Worm (Caenorhabditis elegans) whole organism, L4 larva: ENCODE measurements around the gene sel-12.

Experiments
- F10B5.3 ChIP-seq: sonication (generic microtip); optimal IDR thresholded peaks from 2 replicates; lab custom pipeline; 2016; ENCODE audit warnings: mild to moderate bottlenecking, missing genetic modification characterization, missing compliant biosample characterization
- F37D6.2 ChIP-seq: sonication (generic microtip); optimal IDR thresholded peaks from 2 replicates; lab custom pipeline; 2016; ENCODE audit warnings: mild to moderate bottlenecking, missing genetic modification characterization, missing compliant biosample characterization
- T20F7.1 ChIP-seq: fragments of 200-800 bp; sonication (Bioruptor generic); optimal IDR thresholded peaks from 2 replicates; lab custom pipeline; 2018; ENCODE audit warnings: mild to moderate bottlenecking, missing genetic modification characterization, missing compliant biosample characterization
- T26A8.4 ChIP-seq: fragments of 200-800 bp; sonication (Bioruptor generic); IDR thresholded peaks from 2 replicates; pipeline ENCODE4 v1.3.6; 2022; ENCODE audit warnings: missing genetic modification characterization, missing compliant biosample characterization
- Y48G9A.11 ChIP-seq: fragments of 200-800 bp; sonication (Bioruptor generic); IDR thresholded peaks from 2 replicates; pipeline ENCODE4 v1.3.6; 2022; ENCODE audit warnings: missing genetic modification reagents, missing genetic modification characterization, missing compliant biosample characterization
- ZK546.5 ChIP-seq, 2 experiments: sonication (generic microtip); optimal IDR thresholded peaks; 2 replicates each; lab custom pipeline; 2017; ENCODE audit warnings: missing biosample characterization in 2 of 2, missing genetic modification characterization in 2 of 2
- aha-1 ChIP-seq: fragments of 150-350 bp; peaks from one replicate; lab custom pipeline; 2014; ENCODE audit warnings: missing biosample characterization, missing genetic modification characterization
- aly-2 ChIP-seq: sonication (generic microtip); optimal IDR thresholded peaks from 2 replicates; lab custom pipeline; 2018; ENCODE audit warnings: missing biosample characterization, missing genetic modification characterization
- ceh-28 ChIP-seq: fragments of 150-350 bp; optimal IDR thresholded peaks from 2 replicates; lab custom pipeline; 2014; ENCODE audit warnings: missing biosample characterization, missing genetic modification reagents, missing genetic modification characterization
- ceh-44 ChIP-seq: fragments of 200-800 bp; sonication (Bioruptor generic); IDR thresholded peaks from 2 replicates; pipeline ENCODE4 v1.3.6; 2022; ENCODE audit warnings: missing genetic modification reagents, missing genetic modification characterization, missing compliant biosample characterization
- ceh-82 ChIP-seq: sonication (generic microtip); optimal IDR thresholded peaks from 2 replicates; lab custom pipeline; 2017; ENCODE audit warnings: missing biosample characterization, missing genetic modification characterization
- ces-1 ChIP-seq: fragments of 150-350 bp; sonication (generic microtip); optimal IDR thresholded peaks from 4 replicates; lab custom pipeline; 2014; ENCODE audit warnings: missing biosample characterization, missing genetic modification reagents, missing genetic modification characterization
- cey-2 ChIP-seq: sonication (generic microtip); optimal IDR thresholded peaks from 3 replicates; lab custom pipeline; 2017; ENCODE audit warnings: missing genetic modification characterization, mild to moderate bottlenecking, missing compliant biosample characterization, antibody characterized with exemption, borderline replicate concordance; ENCODE audit not compliant: insufficient read depth
- ctbp-1 ChIP-seq: fragments of 200-800 bp; sonication (Bioruptor generic); IDR thresholded peaks from 2 replicates; pipeline ENCODE4 v1.3.6; 2022; ENCODE audit warnings: missing genetic modification reagents, missing genetic modification characterization, missing compliant biosample characterization
- dmd-6 ChIP-seq: fragments of 200-800 bp; sonication (Bioruptor generic); IDR thresholded peaks from 2 replicates; pipeline ENCODE4 v1.3.6; 2022; ENCODE audit warnings: missing genetic modification reagents, missing genetic modification characterization, missing compliant biosample characterization
- dpl-1 ChIP-seq: fragments of 150-350 bp; optimal IDR thresholded peaks from 2 replicates; lab custom pipeline; 2014; ENCODE audit warnings: missing biosample characterization, missing genetic modification reagents, missing genetic modification characterization
- duxl-1 ChIP-seq: sonication (generic microtip); optimal IDR thresholded peaks from 2 replicates; lab custom pipeline; 2016; ENCODE audit warnings: mild to moderate bottlenecking, missing genetic modification characterization, moderate library complexity, missing compliant biosample characterization; ENCODE audit not compliant: poor library complexity
- egl-43 ChIP-seq: fragments of 200-800 bp; sonication (Bioruptor generic); IDR thresholded peaks from 2 replicates; pipeline ENCODE4 v1.3.6; 2022; ENCODE audit warnings: missing genetic modification reagents, missing genetic modification characterization, missing compliant biosample characterization
- hif-1 ChIP-seq, 2 experiments: sonication (generic microtip); optimal IDR thresholded peaks; 2 replicates each; lab custom pipeline; 2016 to 2017; ENCODE audit warnings: missing compliant biosample characterization in 2 of 2, missing genetic modification characterization in 2 of 2, missing genetic modification reagents in 2 of 2, missing genotype in 2 of 2, mild to moderate bottlenecking in 1 of 2
- hlh-11 ChIP-seq: fragments of 200-800 bp; sonication (Bioruptor generic); optimal IDR thresholded peaks from 2 replicates; lab custom pipeline; 2018; ENCODE audit warnings: mild to moderate bottlenecking, missing genetic modification characterization, missing compliant biosample characterization
- hmg-1.1 ChIP-seq: fragments of 200-800 bp; sonication (Bioruptor generic); IDR thresholded peaks from 2 replicates; pipeline ENCODE4 v1.3.6; 2022; ENCODE audit warnings: missing genetic modification reagents, missing genetic modification characterization, missing compliant biosample characterization
- jun-1 ChIP-seq: fragments of 150-350 bp; optimal IDR thresholded peaks from 2 replicates; lab custom pipeline; 2014; ENCODE audit warnings: missing biosample characterization, missing genetic modification reagents, missing genetic modification characterization
- lin-1 ChIP-seq: fragments of 200-800 bp; sonication (Bioruptor generic); IDR thresholded peaks from 2 replicates; pipeline ENCODE4 v1.3.6; 2022; ENCODE audit warnings: missing genetic modification reagents, missing genetic modification characterization, missing compliant biosample characterization
- lin-29 ChIP-seq: fragments of 200-800 bp; sonication (Bioruptor generic); IDR thresholded peaks from 2 replicates; pipeline ENCODE4 v1.3.6; 2022; ENCODE audit warnings: missing genetic modification reagents, missing genetic modification characterization, missing compliant biosample characterization
- lin-38 ChIP-seq: fragments of 200-800 bp; sonication (Bioruptor generic); IDR thresholded peaks from 2 replicates; pipeline ENCODE4 v1.3.6; 2022; ENCODE audit warnings: missing genetic modification reagents, missing genetic modification characterization, missing compliant biosample characterization
- mdl-1 ChIP-seq, 2 experiments: fragments of 150-350 bp in 1 of 2; sonication (generic microtip) in 1 of 2; optimal IDR thresholded peaks; 2 replicates each; lab custom pipeline; 2014 to 2017; ENCODE audit warnings: missing biosample characterization in 2 of 2, missing genetic modification characterization in 2 of 2
- mxl-2 ChIP-seq: fragments of 200-800 bp; sonication (Bioruptor generic); conservative IDR thresholded peaks from 2 replicates; pipeline ENCODE4 v1.3.6; 2022; ENCODE audit warnings: missing genetic modification reagents, missing genetic modification characterization, missing compliant biosample characterization
- nhr-10 ChIP-seq: fragments of 150-350 bp; optimal IDR thresholded peaks from 2 replicates; lab custom pipeline; 2014; ENCODE audit warnings: missing biosample characterization, missing genetic modification characterization
- nhr-237 ChIP-seq: sonication (generic microtip); optimal IDR thresholded peaks from 2 replicates; lab custom pipeline; 2017; ENCODE audit warnings: missing biosample characterization, missing genetic modification characterization
- nhr-25 ChIP-seq: sonication (generic microtip); optimal IDR thresholded peaks from 2 replicates; lab custom pipeline; 2017; ENCODE audit warnings: missing genetic modification characterization, mild to moderate bottlenecking, missing compliant biosample characterization, antibody characterized with exemption, moderate library complexity, borderline replicate concordance; ENCODE audit not compliant: insufficient read depth
- nhr-41 ChIP-seq: fragments of 200-800 bp; sonication (Bioruptor generic); IDR thresholded peaks from 2 replicates; pipeline ENCODE4 v1.3.6; 2022; ENCODE audit warnings: missing genetic modification reagents, missing genetic modification characterization, missing compliant biosample characterization
- nhr-42 ChIP-seq: fragments of 200-800 bp; sonication (Bioruptor generic); IDR thresholded peaks from 2 replicates; pipeline ENCODE4 v1.3.6; 2022; ENCODE audit warnings: missing genetic modification characterization, missing compliant biosample characterization
- nhr-48 ChIP-seq: sonication (generic microtip); optimal IDR thresholded peaks from 2 replicates; lab custom pipeline; 2016; ENCODE audit warnings: mild to moderate bottlenecking, missing genetic modification characterization, missing compliant biosample characterization
- nhr-6 ChIP-seq: fragments of 150-350 bp; optimal IDR thresholded peaks from 2 replicates; lab custom pipeline; 2014; ENCODE audit warnings: missing biosample characterization, missing genetic modification characterization
- php-3 ChIP-seq: fragments of 200-800 bp; sonication (Bioruptor generic); IDR thresholded peaks from 2 replicates; pipeline ENCODE4 v1.3.6; 2022; ENCODE audit warnings: missing genetic modification reagents, missing genetic modification characterization, missing compliant biosample characterization
- pqm-1 ChIP-seq: sonication (generic microtip); optimal IDR thresholded peaks from 2 replicates; lab custom pipeline; 2017; ENCODE audit warnings: missing biosample characterization, missing genetic modification characterization
- rbr-2 ChIP-seq: sonication (generic microtip); optimal IDR thresholded peaks from 2 replicates; lab custom pipeline; 2016; ENCODE audit warnings: missing genotype, missing genetic modification characterization, missing compliant biosample characterization
- set-16 ChIP-seq: fragments of 200-800 bp; sonication (Bioruptor generic); IDR thresholded peaks from 2 replicates; pipeline ENCODE4 v1.3.6; 2022; ENCODE audit warnings: missing genetic modification reagents, missing genetic modification characterization, missing compliant biosample characterization
- tag-97 ChIP-seq: fragments of 200-800 bp; sonication (Bioruptor generic); IDR thresholded peaks from 2 replicates; pipeline ENCODE4 v1.3.6; 2022; ENCODE audit warnings: missing genetic modification characterization, missing compliant biosample characterization
- tra-1 ChIP-seq: fragments of 200-800 bp; sonication (Bioruptor generic); IDR thresholded peaks from 2 replicates; pipeline ENCODE4 v1.3.6; 2022; ENCODE audit warnings: missing genetic modification reagents, missing genetic modification characterization, missing compliant biosample characterization
- unc-130 ChIP-seq: sonication (generic microtip); optimal IDR thresholded peaks from 2 replicates; lab custom pipeline; 2016; ENCODE audit warnings: missing genetic modification reagents, missing genetic modification characterization, missing compliant biosample characterization
- unc-62 ChIP-seq, 3 experiments: fragments of 150-350 bp in 1 of 3; sonication (generic microtip); optimal IDR thresholded peaks in 2 of 3; peaks in 1 of 3; 1 replicate in 1 of 3; 2 replicates in 2 of 3; lab custom pipeline; 2014 to 2017; ENCODE audit warnings: missing biosample characterization in 3 of 3, missing genetic modification characterization in 3 of 3, missing genetic modification reagents in 3 of 3, missing genotype in 1 of 3
- zag-1 ChIP-seq: fragments of 150-350 bp; optimal IDR thresholded peaks from 2 replicates; lab custom pipeline; 2014; ENCODE audit warnings: missing biosample characterization, missing genetic modification characterization
- zfp-2 ChIP-seq: sonication (generic microtip); optimal IDR thresholded peaks from 2 replicates; lab custom pipeline; 2016; ENCODE audit warnings: mild to moderate bottlenecking, missing genetic modification characterization, missing compliant biosample characterization
- zip-11 ChIP-seq: fragments of 200-800 bp; sonication (Bioruptor generic); IDR thresholded peaks from 2 replicates; pipeline ENCODE4 v1.3.6; 2022; ENCODE audit warnings: missing genetic modification characterization, missing compliant biosample characterization

sel-12 gene

DNA sequence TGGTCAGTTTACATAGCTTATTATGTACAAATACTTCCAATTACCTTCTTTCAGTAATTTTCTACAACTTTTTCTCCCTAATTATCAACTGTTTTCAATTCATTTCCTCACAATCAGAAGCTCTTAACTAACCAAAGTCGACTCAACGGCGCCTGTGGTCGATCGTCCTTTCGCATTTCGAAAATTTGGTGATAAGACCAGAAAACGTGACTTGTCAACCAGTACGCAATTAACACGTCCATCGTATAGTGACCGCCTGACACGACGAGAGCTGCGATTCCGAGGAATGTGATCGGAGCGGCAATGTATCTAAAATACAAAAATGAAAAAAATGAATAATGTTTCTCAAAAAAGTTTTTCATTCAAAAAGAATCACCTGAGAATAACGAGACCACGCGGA, 30.0 kb downstream of the sel-12 start (continued):
- no peak for TF ChIP-seq nhr-10 (tag; lab: Kevin White, UChicago)
- TF ChIP-seq nhr-48 (tag; lab: Kevin White, UChicago) = no peak
- TF ChIP-seq cey-2 (tag; lab: Kevin White, UChicago) = no peak
- no peak for TF ChIP-seq nhr-6 (tag; lab: Kevin White, UChicago)
- no peak for TF ChIP-seq mxl-2 (GFP tag; lab: Robert Waterston, UW)
- no peak for TF ChIP-seq unc-130
- peak; percentile 43 for TF ChIP-seq pqm-1 (tag; lab: Kevin White, UChicago)
- no peak for TF ChIP-seq aly-2 (tag; lab: Kevin White, UChicago)
- TF ChIP-seq mdl-1 (tag; optimal IDR thresholded peaks at IDR 0.05; lab: Kevin White, UChicago) = no peak
- no peak for TF ChIP-seq ctbp-1 (GFP tag; lab: Robert Waterston, UW)
- TF ChIP-seq ceh-44 (GFP tag; lab: Robert Waterston, UW) = no peak
- TF ChIP-seq tra-1 (GFP tag; lab: Robert Waterston, UW) = peak; percentile 61
- TF ChIP-seq rbr-2 (tag; lab: Kevin White, UChicago) = no peak
- TF ChIP-seq lin-1 (GFP tag; lab: Robert Waterston, UW) = no peak
- peak; percentile 49; the same call in 1 of the 2 replicates for TF ChIP-seq php-3 (GFP tag; lab: Robert Waterston, UW)
- TF ChIP-seq lin-29 (GFP tag; lab: Robert Waterston, UW) = no peak
- TF ChIP-seq nhr-42 (GFP tag; lab: Robert Waterston, UW) = 0 out of 2 replicates have a peak, but pooled peaks have one; percentile 29
- TF ChIP-seq F37D6.2 (tag; lab: Kevin White, UChicago) = no peak
- TF ChIP-seq lin-38 (GFP tag; lab: Robert Waterston, UW) = no peak
- peak; percentile 76 for TF ChIP-seq dmd-6 (GFP tag; lab: Robert Waterston, UW)
- no peak for TF ChIP-seq zag-1 (tag; lab: Kevin White, UChicago)
- no peak for TF ChIP-seq zfp-2 (tag; lab: Kevin White, UChicago)
- TF ChIP-seq tag-97 = no peak
- no peak for TF ChIP-seq jun-1 (tag; lab: Kevin White, UChicago)

DNA sequence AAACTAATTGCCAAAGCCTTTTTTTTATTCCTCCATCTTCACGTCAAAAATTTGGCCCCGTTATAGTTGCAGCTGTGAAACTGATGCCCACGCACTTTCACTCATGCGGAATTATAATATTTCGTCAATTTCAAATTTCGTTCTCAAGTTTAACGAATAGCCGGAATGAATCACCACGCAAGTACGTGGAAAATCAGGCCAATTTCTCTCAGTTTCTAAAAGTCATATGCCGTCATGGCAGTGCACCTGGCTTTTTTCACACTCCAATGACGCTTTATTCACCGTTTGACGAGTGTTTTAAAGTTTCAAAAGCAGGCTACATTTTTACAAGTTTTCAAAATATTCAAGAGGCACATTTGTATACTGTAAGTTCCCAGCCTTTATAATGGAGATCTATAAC, 32.2 kb downstream of the sel-12 start:
- TF ChIP-seq hlh-11 (tag; lab: Kevin White, UChicago) (no peak), aha-1 (tag; lab: Kevin White, UChicago) (peak; percentile 3), unc-62 (GFP tag; optimal IDR thresholded peaks at IDR 0.05 in 1 of 2; lab: Kevin White, UChicago) (peak in 1 of 2 experiments; percentile 62), unc-62 (tag; optimal IDR thresholded peaks at IDR 0.05; lab: Kevin White, UChicago) (no peak), ces-1 (GFP tag; lab: Kevin White, UChicago) (no peak)

DNA sequence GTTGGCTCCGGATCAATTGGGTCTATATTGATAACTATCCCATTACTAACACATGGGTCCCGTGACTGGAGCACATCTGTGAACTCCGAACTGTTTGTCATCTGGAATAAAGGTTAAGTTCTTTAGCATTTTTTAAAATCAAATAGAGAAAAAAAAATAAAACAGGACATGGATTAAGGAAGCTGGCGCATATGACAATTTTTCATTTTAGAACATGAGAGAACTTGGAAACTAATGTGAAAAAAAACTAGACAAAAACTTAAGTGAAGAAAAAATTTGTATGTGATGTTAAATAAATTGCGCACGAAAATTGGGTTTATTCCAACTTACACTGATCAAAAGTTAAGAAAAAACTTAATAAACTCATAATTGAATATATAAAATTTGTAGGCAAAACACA, 33.1 kb downstream of the sel-12 start, which contains the start of gene sms-2:
Gene sms-2, minus strand, starts transcription at position 101 of the 400 bp plus-strand sequence.
- TF ChIP-seq lin-1 (GFP tag; lab: Robert Waterston, UW) = no peak

DNA sequence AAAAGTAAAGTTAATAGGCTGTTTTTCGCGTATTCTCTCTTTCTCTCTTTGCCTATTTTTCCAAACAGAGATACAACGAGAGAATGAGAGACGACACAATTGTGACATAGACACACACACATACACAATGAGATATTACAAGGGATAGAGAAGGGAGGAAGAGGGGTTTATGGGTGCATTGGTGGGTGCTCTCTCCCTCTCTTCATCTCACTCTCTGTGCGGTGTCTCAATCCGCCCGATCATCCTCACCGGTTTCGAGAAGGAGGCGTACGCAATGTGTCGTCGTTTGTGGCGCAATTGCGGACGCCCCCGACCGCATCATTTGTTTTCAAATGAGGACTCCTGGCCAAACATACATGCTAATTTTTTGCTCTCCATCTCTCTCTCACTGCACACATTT, 33.8 kb downstream of the sel-12 start:
- TF ChIP-seq zfp-2 (tag; lab: Kevin White, UChicago) = no peak
- peak in 1 of 2 experiments; percentile 11 for TF ChIP-seq ZK546.5 (tag; optimal IDR thresholded peaks at IDR 0.05; lab: Kevin White, UChicago)
- TF ChIP-seq T26A8.4 (GFP tag; lab: Robert Waterston, UW) = peak; percentile 83
- no peak for TF ChIP-seq zip-11 (GFP tag; lab: Robert Waterston, UW)
- no peak for TF ChIP-seq Y48G9A.11
- peak; percentile 79 for TF ChIP-seq set-16 (GFP tag; lab: Robert Waterston, UW)
- peak; percentile 89 for TF ChIP-seq hmg-1.1 (GFP tag; lab: Robert Waterston, UW)
- peak in 1 of 2 experiments; percentile 74 for TF ChIP-seq hif-1 (tag; optimal IDR thresholded peaks at IDR 0.05; lab: Kevin White, UChicago)
- TF ChIP-seq hlh-11 (tag; lab: Kevin White, UChicago) = peak; percentile 87
- peak; percentile 80 for TF ChIP-seq T20F7.1 (GFP tag; lab: Kevin White, UChicago)
- no peak for TF ChIP-seq nhr-41
- TF ChIP-seq mxl-2 (GFP tag; lab: Robert Waterston, UW) = no peak
- TF ChIP-seq egl-43 (GFP tag; lab: Robert Waterston, UW) = peak; percentile 97
- TF ChIP-seq dpl-1 (GFP tag; lab: Kevin White, UChicago) = peak; percentile 23
- TF ChIP-seq nhr-25 = peak; percentile 53
- TF ChIP-seq nhr-10 (tag; lab: Kevin White, UChicago) = no peak
- peak; percentile 73 for TF ChIP-seq duxl-1 (tag; lab: Kevin White, UChicago)
- TF ChIP-seq nhr-237 = no peak
- TF ChIP-seq ceh-82 = no peak
- TF ChIP-seq ceh-28 (tag; lab: Kevin White, UChicago) = no peak
- no peak for TF ChIP-seq F10B5.3 (tag; lab: Kevin White, UChicago)
